Worm (Caenorhabditis elegans) whole organism, L2 larva: ENCODE measurements around the gene Y59A8A.8.

ENCODE experiments used
- ZK546.5 ChIP-seq: sonication (generic microtip); optimal IDR thresholded peaks from 2 replicates; lab custom pipeline; 2017; ENCODE audit warnings: missing biosample characterization, missing genetic modification characterization
- ceh-82 ChIP-seq: fragments of 150-350 bp; optimal IDR thresholded peaks from 2 replicates; lab custom pipeline; 2014; ENCODE audit warnings: missing biosample characterization, missing genetic modification characterization
- skn-1 ChIP-seq: sonication (generic microtip); optimal IDR thresholded peaks from 2 replicates; lab custom pipeline; 2017; ENCODE audit warnings: missing biosample characterization, missing genetic modification characterization

DNA sequence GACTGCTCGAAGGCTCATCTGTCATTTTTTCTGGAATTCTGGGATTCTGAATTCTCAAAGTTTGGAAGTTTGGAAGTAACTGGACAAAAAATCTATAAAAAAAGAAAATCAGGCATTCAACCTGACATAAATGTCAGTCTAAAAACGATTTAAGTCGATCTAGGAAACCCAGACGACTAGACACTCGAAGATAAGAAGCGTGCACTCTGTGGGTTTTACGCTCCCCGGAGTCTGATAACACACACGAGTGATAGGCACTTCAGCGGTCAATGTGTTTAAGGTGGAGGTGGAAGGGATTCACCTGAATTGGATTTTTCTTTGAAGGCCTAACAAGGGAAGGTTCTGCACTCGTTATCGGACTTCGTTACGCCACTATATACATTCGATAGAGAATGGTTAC lies 23.5 kb downstream of the Y59A8A.8 start, which contains the start of gene C06H5.6:
- TF ChIP-seq ZK546.5 (tag; lab: Kevin White, UChicago) (no peak), skn-1 (no peak), ceh-82 (tag; lab: Kevin White, UChicago) (no peak)
